Fruit fly (Drosophila melanogaster) whole organism, embryonic: Measurements from ENCODE around the gene mTor.
A peak's percentile ranks its signal among the peaks of the same experiment; 100 is the strongest.

Experiments used
- ATbp ChIP-seq: fragments of 200-800 bp; sonication (Bioruptor generic); optimal IDR thresholded peaks from 2 replicates; lab custom pipeline; 2017; ENCODE audit warnings: missing biosample characterization, mild to moderate bottlenecking, missing genetic modification characterization, missing genetic modification reagents
- Atf3 ChIP-seq: fragments of 200-800 bp; sonication (Bioruptor generic); optimal IDR thresholded peaks from 3 replicates; lab custom pipeline; 2016; ENCODE audit warnings: missing biosample characterization, missing genetic modification characterization
- Awh ChIP-seq: fragments of 200-800 bp; sonication (Bioruptor generic); IDR thresholded peaks from 2 replicates; pipeline ENCODE4, ENCODE4 v1.3.6; 2022; ENCODE audit warnings: missing biosample characterization, missing genetic modification characterization
- BEAF-32 ChIP-seq: fragments of 200-800 bp; sonication (Bioruptor generic); optimal IDR thresholded peaks from 3 replicates; lab custom pipeline; 2017; ENCODE audit warnings: missing biosample characterization, missing genetic modification characterization, mild to moderate bottlenecking, moderate library complexity, missing genetic modification reagents
- Bteb2 ChIP-seq: fragments of 200-800 bp; sonication (Bioruptor generic); optimal IDR thresholded peaks from 2 replicates; lab custom pipeline; 2016; ENCODE audit warnings: missing biosample characterization, missing genetic modification characterization
- C15 ChIP-seq: fragments of 200-800 bp; sonication (Bioruptor generic); IDR thresholded peaks from 3 replicates; pipeline ENCODE4 v1.3.6; 2022; ENCODE audit warnings: missing biosample characterization, missing genetic modification characterization
- CG1233 ChIP-seq: fragments of 200-800 bp; sonication (Bioruptor generic); optimal IDR thresholded peaks from 4 replicates; lab custom pipeline; 2018; ENCODE audit warnings: missing biosample characterization, mild to moderate bottlenecking, missing genetic modification characterization
- CG15011 ChIP-seq: fragments of 200-800 bp; sonication (Bioruptor generic); optimal IDR thresholded peaks from 3 replicates; lab custom pipeline; 2018; ENCODE audit warnings: missing biosample characterization, mild to moderate bottlenecking, missing genetic modification characterization
- CG1647 ChIP-seq: fragments of 200-800 bp; sonication (Bioruptor generic); optimal IDR thresholded peaks from 3 replicates; lab custom pipeline; 2016; ENCODE audit warnings: missing biosample characterization, missing genetic modification characterization
- CG18262 ChIP-seq: fragments of 200-800 bp; optimal IDR thresholded peaks from 3 replicates; lab custom pipeline; 2019; ENCODE audit warnings: missing biosample characterization, mild to moderate bottlenecking, missing genetic modification characterization, moderate library complexity
- CG2116 ChIP-seq: fragments of 200-800 bp; sonication (Bioruptor generic); optimal IDR thresholded peaks from 3 replicates; lab custom pipeline; 2018; ENCODE audit warnings: missing biosample characterization, mild to moderate bottlenecking, missing genetic modification characterization
- CG2120 ChIP-seq: fragments of 200-800 bp; sonication (Bioruptor generic); optimal IDR thresholded peaks from 3 replicates; lab custom pipeline; 2016; ENCODE audit warnings: missing biosample characterization, missing genetic modification characterization
- CG2678 ChIP-seq: fragments of 200-800 bp; sonication (Bioruptor generic); optimal IDR thresholded peaks from 3 replicates; lab custom pipeline; 2019; ENCODE audit warnings: missing biosample characterization, mild to moderate bottlenecking, missing genetic modification characterization, moderate library complexity
- CG2875 ChIP-seq: fragments of 200-800 bp; sonication (Bioruptor generic); optimal IDR thresholded peaks from 2 replicates; lab custom pipeline; 2017; ENCODE audit warnings: missing biosample characterization, mild to moderate bottlenecking, missing genetic modification characterization, missing genetic modification reagents
- CG30020 ChIP-seq: fragments of 200-800 bp; optimal IDR thresholded peaks from 2 replicates; lab custom pipeline; 2019; ENCODE audit warnings: missing biosample characterization, mild to moderate bottlenecking, missing genetic modification characterization, moderate library complexity
- CG31441 ChIP-seq: fragments of 200-800 bp; sonication (Bioruptor generic); IDR thresholded peaks from 2 replicates; pipeline ENCODE4 v1.3.6; 2022; ENCODE audit warnings: missing biosample characterization, missing genetic modification characterization
- CG32772 ChIP-seq: fragments of 200-800 bp; sonication (Bioruptor generic); IDR thresholded peaks from 2 replicates; pipeline ENCODE4 v1.3.6; 2022; ENCODE audit warnings: missing biosample characterization, missing genetic modification characterization
- CG33557 ChIP-seq: fragments of 200-800 bp; sonication (Bioruptor generic); optimal IDR thresholded peaks from 2 replicates; lab custom pipeline; 2019; ENCODE audit warnings: missing biosample characterization, mild to moderate bottlenecking, missing genetic modification characterization, moderate library complexity
- CG4854 ChIP-seq: fragments of 200-800 bp; sonication (Bioruptor generic); optimal IDR thresholded peaks from 2 replicates; lab custom pipeline; 2016; ENCODE audit warnings: missing biosample characterization, missing genetic modification characterization, inconsistent platforms
- CG5180 ChIP-seq: fragments of 200-800 bp; sonication (Bioruptor generic); optimal IDR thresholded peaks from 3 replicates; lab custom pipeline; 2017; ENCODE audit warnings: missing biosample characterization, missing genetic modification characterization, mild to moderate bottlenecking, moderate library complexity, missing genetic modification reagents
- CG5953 ChIP-seq: fragments of 200-800 bp; sonication (Bioruptor generic); IDR thresholded peaks from 2 replicates; pipeline ENCODE4 v1.3.6; 2022; ENCODE audit warnings: missing biosample characterization, missing genetic modification characterization
- CG6689 ChIP-seq: fragments of 200-800 bp; sonication (Bioruptor generic); IDR thresholded peaks from 2 replicates; pipeline ENCODE4 v1.3.6; 2022; ENCODE audit warnings: missing biosample characterization, missing genetic modification characterization
- CG6791 ChIP-seq: fragments of 200-800 bp; sonication (Bioruptor generic); IDR thresholded peaks from 3 replicates; pipeline ENCODE4 v1.3.6; 2022; ENCODE audit warnings: missing biosample characterization, missing genetic modification characterization; ENCODE audit not compliant: partially characterized antibody
- CG6854 ChIP-seq: fragments of 200-800 bp; sonication (Bioruptor generic); optimal IDR thresholded peaks from 3 replicates; lab custom pipeline; 2017; ENCODE audit warnings: missing biosample characterization, mild to moderate bottlenecking, missing genetic modification characterization
- CG7987 ChIP-seq: fragments of 200-800 bp; sonication (Bioruptor generic); optimal IDR thresholded peaks from 2 replicates; lab custom pipeline; 2018; ENCODE audit warnings: missing biosample characterization, mild to moderate bottlenecking, missing genetic modification characterization, moderate library complexity
- CG9817 ChIP-seq: fragments of 200-800 bp; sonication (Bioruptor generic); optimal IDR thresholded peaks from 2 replicates; lab custom pipeline; 2018; ENCODE audit warnings: missing biosample characterization, mild to moderate bottlenecking, missing genetic modification characterization, moderate library complexity
- CG9876 ChIP-seq: fragments of 200-800 bp; sonication (Bioruptor generic); optimal IDR thresholded peaks from 2 replicates; lab custom pipeline; 2016; ENCODE audit warnings: missing biosample characterization, missing genetic modification characterization
- Hey ChIP-seq: fragments of 200-800 bp; sonication (Bioruptor generic); optimal IDR thresholded peaks from 3 replicates; lab custom pipeline; 2018; ENCODE audit warnings: missing biosample characterization, mild to moderate bottlenecking, missing genetic modification characterization
- Mad ChIP-seq: fragments of 200-800 bp; sonication (Bioruptor generic); optimal IDR thresholded peaks from 2 replicates; lab custom pipeline; 2016; ENCODE audit warnings: missing biosample characterization, missing genetic modification characterization
- NFAT ChIP-seq: fragments of 200-800 bp; sonication (Bioruptor generic); IDR thresholded peaks from 2 replicates; pipeline ENCODE4 v1.3.6; 2022; ENCODE audit warnings: missing biosample characterization, missing genetic modification characterization
- Nf-YA ChIP-seq: fragments of 200-800 bp; sonication (Bioruptor generic); IDR thresholded peaks from 2 replicates; pipeline ENCODE4 v1.3.6; 2022; ENCODE audit warnings: missing biosample characterization, missing genetic modification characterization
- Sox100B ChIP-seq: fragments of 200-800 bp; sonication (Bioruptor generic); optimal IDR thresholded peaks from 3 replicates; lab custom pipeline; 2018; ENCODE audit warnings: missing biosample characterization, mild to moderate bottlenecking, missing genetic modification characterization
- abd-A ChIP-seq: fragments of 200-800 bp; sonication (Bioruptor generic); optimal IDR thresholded peaks from 3 replicates; lab custom pipeline; 2019; ENCODE audit warnings: missing biosample characterization, mild to moderate bottlenecking, missing genetic modification characterization, moderate library complexity
- ac ChIP-seq: fragments of 200-800 bp; sonication (Bioruptor generic); optimal IDR thresholded peaks from 3 replicates; lab custom pipeline; 2017; ENCODE audit warnings: missing biosample characterization, mild to moderate bottlenecking, missing genetic modification characterization
- ash1 ChIP-seq: fragments of 200-800 bp; sonication (Bioruptor generic); optimal IDR thresholded peaks from 2 replicates; lab custom pipeline; 2018; ENCODE audit warnings: missing biosample characterization, mild to moderate bottlenecking, missing genetic modification characterization
- ato ChIP-seq: fragments of 200-800 bp; sonication (Bioruptor generic); IDR thresholded peaks from 2 replicates; pipeline ENCODE4 v1.3.6; 2022; ENCODE audit warnings: missing biosample characterization, missing genetic modification characterization; ENCODE audit not compliant: partially characterized antibody
- bab2 ChIP-seq: fragments of 200-800 bp; sonication (Bioruptor generic); optimal IDR thresholded peaks from 2 replicates; lab custom pipeline; 2016; ENCODE audit warnings: missing biosample characterization, missing genetic modification characterization
- chinmo ChIP-seq: fragments of 200-800 bp; sonication (Bioruptor generic); IDR thresholded peaks from 4 replicates; pipeline ENCODE4 v1.3.6; 2022; ENCODE audit warnings: missing biosample characterization, missing genetic modification characterization; ENCODE audit not compliant: partially characterized antibody
- exex ChIP-seq: fragments of 200-800 bp; sonication (Bioruptor generic); optimal IDR thresholded peaks from 4 replicates; lab custom pipeline; 2018; ENCODE audit warnings: missing biosample characterization, mild to moderate bottlenecking, missing genetic modification characterization, moderate library complexity
- fru ChIP-seq: fragments of >200 bp; optimal IDR thresholded peaks from 2 replicates; lab custom pipeline; 2017
- gem ChIP-seq: fragments of 200-800 bp; sonication (Bioruptor generic); optimal IDR thresholded peaks from 2 replicates; lab custom pipeline; 2019; ENCODE audit warnings: missing biosample characterization, mild to moderate bottlenecking, missing genetic modification characterization, moderate library complexity
- lilli ChIP-seq: fragments of 200-800 bp; sonication (Bioruptor generic); optimal IDR thresholded peaks from 3 replicates; lab custom pipeline; 2016; ENCODE audit warnings: missing biosample characterization, missing genetic modification characterization
- nerfin-2 ChIP-seq: fragments of 200-800 bp; sonication (Bioruptor generic); IDR thresholded peaks from 2 replicates; pipeline ENCODE4 v1.3.6; 2022; ENCODE audit warnings: missing biosample characterization, missing genetic modification characterization; ENCODE audit not compliant: partially characterized antibody
- pan ChIP-seq, 4 experiments: fragments of >200 bp in 3 of 4; fragments of 200-800 bp in 1 of 4; sonication (Bioruptor generic) in 1 of 4; optimal IDR thresholded peaks in 3 of 4; IDR thresholded peaks in 1 of 4; 2 replicates each; pipeline versions ENCODE4 v1.3.6 to Lab custom; 2017 to 2022; ENCODE audit warnings: missing biosample characterization in 2 of 4, missing genetic modification characterization in 2 of 4, mixed read lengths in 1 of 4
- repo ChIP-seq: fragments of 200-800 bp; sonication (Bioruptor generic); optimal IDR thresholded peaks from 2 replicates; lab custom pipeline; 2016; ENCODE audit warnings: missing biosample characterization, missing genetic modification characterization
- schlank ChIP-seq: fragments of 200-800 bp; sonication (Bioruptor generic); optimal IDR thresholded peaks from 2 replicates; lab custom pipeline; 2018; ENCODE audit warnings: missing biosample characterization, mild to moderate bottlenecking, missing genetic modification characterization
- sim ChIP-seq: fragments of 200-800 bp; sonication (Bioruptor generic); IDR thresholded peaks from 2 replicates; pipeline ENCODE4 v1.3.6; 2022; ENCODE audit warnings: missing biosample characterization, missing genetic modification characterization
- slou ChIP-seq: fragments of 200-800 bp; sonication (Bioruptor generic); optimal IDR thresholded peaks from 3 replicates; lab custom pipeline; 2016; ENCODE audit warnings: missing biosample characterization, missing genetic modification characterization
- tx ChIP-seq: fragments of 200-800 bp; sonication (Bioruptor generic); optimal IDR thresholded peaks from 2 replicates; lab custom pipeline; 2016; ENCODE audit warnings: missing biosample characterization, missing genetic modification characterization
- z ChIP-seq: fragments of 200-800 bp; sonication (Bioruptor generic); IDR thresholded peaks from 3 replicates; pipeline ENCODE4 v1.3.6; 2022; ENCODE audit warnings: missing biosample characterization, missing genetic modification characterization
- zf30C ChIP-seq: fragments of 200-800 bp; sonication (Bioruptor generic); optimal IDR thresholded peaks from 3 replicates; lab custom pipeline; 2018; ENCODE audit warnings: missing biosample characterization, mild to moderate bottlenecking, missing genetic modification characterization

Gene mTor

DNA sequence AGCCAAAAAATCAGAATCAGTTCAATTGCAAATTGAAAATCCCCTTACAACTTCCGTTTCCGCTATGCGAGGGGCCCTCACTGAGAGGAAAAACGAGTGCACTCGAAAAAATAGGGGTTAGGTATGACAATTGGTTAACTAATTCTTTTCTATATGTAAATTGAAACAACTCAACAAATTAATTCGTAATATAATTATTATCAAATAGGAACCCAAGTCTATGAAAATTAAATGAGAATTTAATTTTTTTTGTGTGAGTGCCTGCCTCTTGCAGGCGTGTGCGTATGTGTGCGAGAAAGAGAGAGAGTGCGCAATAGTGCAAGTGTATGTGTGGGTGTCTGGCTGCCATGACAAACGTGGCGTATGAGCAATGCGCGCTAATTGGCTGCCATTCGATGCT, 22.2 kb upstream of the mTor start (continued):
- no peak for TF ChIP-seq CG30020 (tag; lab: Kevin White, UChicago)
- TF ChIP-seq CG18262 (tag; lab: Kevin White, UChicago) = peak; percentile 24
- TF ChIP-seq repo = no peak
- no peak for TF ChIP-seq exex (tag; lab: Kevin White, UChicago)
- peak; percentile 50; the same call in 1 of the 2 replicates for TF ChIP-seq CG6689
- no peak for TF ChIP-seq abd-A
- peak; percentile 17 for TF ChIP-seq CG2120
- no peak for TF ChIP-seq Mad (GFP tag; lab: Kevin White, UChicago)
- no peak for TF ChIP-seq lilli
- TF ChIP-seq Atf3 = no peak
- no peak for TF ChIP-seq pan (optimal IDR thresholded peaks at IDR 0.05; lab: Kevin White, UChicago)
- no peak for TF ChIP-seq pan (GFP tag; optimal IDR thresholded peaks at IDR 0.05 in 1 of 2, IDR thresholded peaks at IDR 0.05 in 1 of 2)
- no peak for TF ChIP-seq CG5953
- no peak for TF ChIP-seq schlank (tag; lab: Kevin White, UChicago)
- no peak for TF ChIP-seq C15 (GFP tag; lab: Robert Waterston, UW)
- TF ChIP-seq sim (GFP tag; lab: Robert Waterston, UW) = no peak
- TF ChIP-seq CG5180 (GFP tag; lab: Kevin White, UChicago) = no peak
- TF ChIP-seq zf30C (GFP tag; lab: Kevin White, UChicago) = no peak
- peak; percentile 53 for TF ChIP-seq gem (tag; lab: Kevin White, UChicago)
- TF ChIP-seq fru (lab: Kevin White, UChicago) = no peak
- no peak for TF ChIP-seq CG6854 (GFP tag; lab: Kevin White, UChicago)
- TF ChIP-seq CG15011 (GFP tag; lab: Kevin White, UChicago) = no peak
- TF ChIP-seq bab2 (GFP tag; lab: Kevin White, UChicago) = no peak
- TF ChIP-seq CG7987 (GFP tag; lab: Kevin White, UChicago) = no peak
- TF ChIP-seq CG2116 = no peak
- TF ChIP-seq CG4854 (GFP tag; lab: Kevin White, UChicago) = no peak
- no peak for TF ChIP-seq tx (GFP tag; lab: Kevin White, UChicago)
- no peak for TF ChIP-seq CG31441
- TF ChIP-seq Sox100B (GFP tag; lab: Kevin White, UChicago) = no peak
- TF ChIP-seq nerfin-2 (GFP tag; lab: Robert Waterston, UW) = no peak
- TF ChIP-seq CG1647 = no peak
- TF ChIP-seq ash1 (GFP tag; lab: Kevin White, UChicago) = no peak
- TF ChIP-seq Hey (tag; lab: Kevin White, UChicago) = no peak
- no peak for TF ChIP-seq CG6791 (GFP tag; lab: Robert Waterston, UW)
- no peak for TF ChIP-seq Bteb2 (GFP tag; lab: Kevin White, UChicago)
- TF ChIP-seq CG2875 (GFP tag; lab: Kevin White, UChicago) = no peak
- TF ChIP-seq ato (GFP tag; lab: Robert Waterston, UW) = no peak
- no peak for TF ChIP-seq BEAF-32 (GFP tag; lab: Kevin White, UChicago)
- 0 out of 2 replicates have a peak, but pooled peaks have one; percentile 35 for TF ChIP-seq CG32772 (GFP tag; lab: Robert Waterston, UW)
- no peak for TF ChIP-seq chinmo (GFP tag; lab: Robert Waterston, UW)
- TF ChIP-seq CG33557 = no peak
- peak; percentile 25 for TF ChIP-seq CG2678 (tag; lab: Kevin White, UChicago)
- TF ChIP-seq CG1233 = no peak
- no peak for TF ChIP-seq Nf-YA (GFP tag; lab: Robert Waterston, UW)
- no peak for TF ChIP-seq NFAT (GFP tag; lab: Robert Waterston, UW)
- TF ChIP-seq slou = no peak
- TF ChIP-seq ac (GFP tag; lab: Kevin White, UChicago) = no peak
- TF ChIP-seq Awh (GFP tag; lab: Robert Waterston, UW) = no peak
- no peak for TF ChIP-seq CG9817 (tag; lab: Kevin White, UChicago)
- no peak for TF ChIP-seq z (GFP tag; lab: Robert Waterston, UW)
- no peak for TF ChIP-seq CG9876
- no peak for TF ChIP-seq ATbp
